Worm (Caenorhabditis elegans): ENCODE results near the gene rab-28.
A peak's percentile ranks its signal among the peaks of the same experiment; 100 is the strongest.

The rab-28 gene

ce11 chrIV:9260826-9261225, 17.0 kb upstream of the rab-28 start:
- no peak for TF ChIP-seq ceh-16 (tag; optimal IDR thresholded peaks at IDR 0.05)
- TF ChIP-seq fkh-2 (tag; optimal IDR thresholded peaks at IDR 0.05), result no peak
- TF ChIP-seq unc-62 (GFP tag; optimal IDR thresholded peaks at IDR 0.05), result no peak
- no peak for TF ChIP-seq hmg-11 (tag; optimal IDR thresholded peaks at IDR 0.05)
- TF ChIP-seq ceh-82 (tag; optimal IDR thresholded peaks at IDR 0.05), result no peak
- TF ChIP-seq pha-4 (tag; optimal IDR thresholded peaks at IDR 0.05), result no peak
- TF ChIP-seq skn-1 (tag; optimal IDR thresholded peaks at IDR 0.05), result no peak
- no peak for TF ChIP-seq sea-2 (GFP tag; optimal IDR thresholded peaks at IDR 0.05)
- no peak for TF ChIP-seq lsy-12 (tag; optimal IDR thresholded peaks at IDR 0.05)
- no peak for TF ChIP-seq R02D3.7 (tag; optimal IDR thresholded peaks at IDR 0.05)
- TF ChIP-seq ama-1 (optimal IDR thresholded peaks at IDR 0.05), result no peak
- TF ChIP-seq nhr-12 (tag; optimal IDR thresholded peaks at IDR 0.05), result no peak
- no peak for TF ChIP-seq aly-2 (tag; optimal IDR thresholded peaks at IDR 0.05)
- no peak for TF ChIP-seq nhr-23 (tag; optimal IDR thresholded peaks at IDR 0.05)

DNA sequence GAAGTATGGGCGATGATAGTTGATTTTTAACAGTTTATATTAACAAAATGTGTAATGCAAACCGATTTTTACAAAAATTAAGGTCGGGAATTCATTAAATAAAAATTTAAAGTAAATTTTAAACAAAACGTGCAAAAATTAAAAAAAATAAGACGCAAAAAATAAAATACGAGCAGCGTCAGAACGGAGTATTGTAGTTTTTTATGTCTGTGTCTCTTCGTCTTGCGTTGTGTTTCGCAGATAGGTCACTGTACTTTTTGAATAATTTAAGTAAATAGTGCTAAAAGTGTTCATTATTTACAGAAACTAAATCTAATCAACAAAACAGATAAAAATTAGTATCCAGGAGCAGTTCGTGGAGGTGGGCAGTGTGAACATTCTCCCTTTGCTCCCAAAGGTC, 16.5 kb upstream of the rab-28 start:
- TF ChIP-seq ama-1 (optimal IDR thresholded peaks at IDR 0.05) (peak; percentile 4), lin-15B (tag; optimal IDR thresholded peaks at IDR 0.05) (peak; percentile 41), nhr-23 (tag; optimal IDR thresholded peaks at IDR 0.05) (peak; percentile 34), nhr-43 (tag; optimal IDR thresholded peaks at IDR 0.05; ENCODE audit: poor library complexity, severe bottlenecking) (no peak)

ce11 chrIV:9259687-9260086, 15.9 kb upstream of the rab-28 start, which contains the start of gene Y11D7A.10:
TSS of gene Y11D7A.10 (minus strand) at chrIV:9259768.
- TF ChIP-seq nhr-76 (tag; optimal IDR thresholded peaks at IDR 0.05) (no peak), skn-1 (tag; optimal IDR thresholded peaks at IDR 0.05) (peak; percentile 87)

ce11 chrIV:9258547-9258946, 14.7 kb upstream of the rab-28 start:
- TF ChIP-seq nhr-25 (tag; optimal IDR thresholded peaks at IDR 0.05) (peak; percentile 56), snpc-4 (tag; optimal IDR thresholded peaks at IDR 0.05) (no peak), ztf-4 (tag; optimal IDR thresholded peaks at IDR 0.05) (no peak), nhr-23 (tag; optimal IDR thresholded peaks at IDR 0.05) (peak; percentile 14), egl-27 (tag; optimal IDR thresholded peaks at IDR 0.05) (no peak), fos-1 (tag; optimal IDR thresholded peaks at IDR 0.05) (no peak), nhr-43 (tag; optimal IDR thresholded peaks at IDR 0.05; ENCODE audit: poor library complexity, severe bottlenecking) (peak; percentile 52), tbx-2 (tag; optimal IDR thresholded peaks at IDR 0.05) (peak; percentile 13), nhr-77 (tag; optimal IDR thresholded peaks at IDR 0.05) (no peak), ceh-9 (tag; optimal IDR thresholded peaks at IDR 0.05) (no peak), ama-1 (optimal IDR thresholded peaks at IDR 0.05) (peak; percentile 89), aly-2 (tag; optimal IDR thresholded peaks at IDR 0.05) (no peak)

DNA sequence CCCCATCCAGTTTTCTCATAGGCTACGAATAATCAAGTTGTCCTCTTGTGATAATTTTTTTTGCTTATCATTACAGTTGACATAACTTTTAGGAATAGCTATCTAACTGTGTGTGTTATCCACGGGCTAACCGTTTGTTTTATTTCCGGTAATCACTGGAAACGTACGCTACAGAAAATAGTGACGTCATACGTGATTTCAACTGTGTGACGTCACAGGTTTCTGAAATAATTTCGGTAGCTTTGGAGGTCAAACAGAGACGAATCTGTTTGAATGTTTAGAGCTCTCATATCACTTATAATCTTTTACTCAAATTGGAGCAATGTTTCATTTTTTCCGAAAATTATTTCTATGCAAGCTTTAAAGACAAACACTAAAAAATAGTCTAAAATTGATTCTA, 13.1 kb upstream of the rab-28 start:
- TF ChIP-seq ceh-9 (tag; optimal IDR thresholded peaks at IDR 0.05) (no peak), lin-15B (tag; optimal IDR thresholded peaks at IDR 0.05) (no peak), skn-1 (tag; optimal IDR thresholded peaks at IDR 0.05) (no peak), R02D3.7 (tag; optimal IDR thresholded peaks at IDR 0.05) (no peak)

DNA sequence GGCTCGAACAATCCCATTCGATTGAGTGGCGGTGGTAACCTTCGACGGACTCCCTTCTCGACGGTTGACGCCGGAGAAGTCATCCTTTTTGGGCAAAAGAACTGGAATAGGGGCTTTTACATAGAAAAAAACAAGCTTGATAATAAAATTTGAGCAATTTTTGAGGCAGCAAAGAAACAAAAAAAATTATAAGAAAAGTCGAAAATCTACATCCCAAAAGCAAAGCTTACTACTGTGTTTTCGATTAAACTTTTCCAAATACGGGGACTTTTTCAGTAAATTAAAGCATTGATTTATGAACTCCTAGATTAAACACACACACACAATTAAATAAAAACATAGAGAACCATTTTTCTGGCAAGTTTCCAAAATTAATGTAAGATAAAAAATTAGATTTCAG, 12.2 kb upstream of the rab-28 start, which contains the start of gene Y11D7A.9:
Gene Y11D7A.9, minus strand, starts transcription at position 101 of the 400 bp plus-strand sequence.
- TF ChIP-seq pqm-1 (tag; optimal IDR thresholded peaks at IDR 0.05) (no peak), lin-15B (tag; optimal IDR thresholded peaks at IDR 0.05) (no peak), daf-12 (tag; optimal IDR thresholded peaks at IDR 0.05) (no peak), eor-1 (tag; optimal IDR thresholded peaks at IDR 0.05) (no peak), nhr-25 (tag; optimal IDR thresholded peaks at IDR 0.05) (no peak), tbx-2 (tag; optimal IDR thresholded peaks at IDR 0.05) (no peak), ZK546.5 (tag; optimal IDR thresholded peaks at IDR 0.05) (no peak), fkh-2 (tag; optimal IDR thresholded peaks at IDR 0.05) (no peak), fos-1 (tag; optimal IDR thresholded peaks at IDR 0.05) (no peak), nhr-11 (tag; optimal IDR thresholded peaks at IDR 0.05) (no peak)

ce11 chrIV:9251079-9251478, 7.3 kb upstream of the rab-28 start, which contains the start of gene Y11D7A.8:
TSS of gene Y11D7A.8 (plus strand) at chrIV:9251379.
- TF ChIP-seq sea-2 (GFP tag; optimal IDR thresholded peaks at IDR 0.05), result no peak
- TF ChIP-seq elt-2 (tag; optimal IDR thresholded peaks at IDR 0.05), result no peak
- no peak for TF ChIP-seq unc-62 (GFP tag; optimal IDR thresholded peaks at IDR 0.05)
- no peak for TF ChIP-seq mml-1 (tag; optimal IDR thresholded peaks at IDR 0.05)
- TF ChIP-seq nhr-237 (tag; optimal IDR thresholded peaks at IDR 0.05), result no peak
- no peak for TF ChIP-seq pqm-1 (tag; optimal IDR thresholded peaks at IDR 0.05)
- TF ChIP-seq ama-1 (optimal IDR thresholded peaks at IDR 0.05), result no peak
- TF ChIP-seq daf-12 (tag; optimal IDR thresholded peaks at IDR 0.05), result no peak
- no peak for TF ChIP-seq fkh-2 (tag; optimal IDR thresholded peaks at IDR 0.05)
- no peak for TF ChIP-seq jun-1 (tag; optimal IDR thresholded peaks at IDR 0.05)
- no peak for TF ChIP-seq aly-2 (tag; optimal IDR thresholded peaks at IDR 0.05)
- TF ChIP-seq nhr-28 (tag; optimal IDR thresholded peaks at IDR 0.05), result no peak
- TF ChIP-seq fos-1 (tag; optimal IDR thresholded peaks at IDR 0.05), result no peak
- TF ChIP-seq nhr-23 (tag; optimal IDR thresholded peaks at IDR 0.05), result no peak
- TF ChIP-seq egl-5 (tag; optimal IDR thresholded peaks at IDR 0.05), result no peak
- TF ChIP-seq elt-3 (tag; optimal IDR thresholded peaks at IDR 0.05), result no peak
- no peak for TF ChIP-seq ztf-4 (tag; optimal IDR thresholded peaks at IDR 0.05)
- TF ChIP-seq ceh-9 (tag; optimal IDR thresholded peaks at IDR 0.05), result no peak
- no peak for TF ChIP-seq lsy-12 (tag; optimal IDR thresholded peaks at IDR 0.05)
